Fruit fly (Drosophila melanogaster) whole organism, pupa: ENCODE results near the gene Crg-1.
"Not testable (repeated sequence)": the region's sequence is repeated elsewhere in the genome, so short reads cannot be mapped to it uniquely, and the experiment has no call there.

ENCODE experiments used
- CG10348 ChIP-seq: fragments of 200-800 bp; sonication (Bioruptor generic); IDR thresholded peaks from 2 replicates; pipeline ENCODE4 v1.3.6; 2022; ENCODE audit warnings: missing biosample characterization, missing genetic modification characterization
- CG12605 ChIP-seq: fragments of 200-800 bp; sonication (Bioruptor generic); IDR thresholded peaks from 2 replicates; pipeline ENCODE4 v1.3.6; 2022; ENCODE audit warnings: missing biosample characterization, missing genetic modification characterization
- CG13204 ChIP-seq: fragments of 200-800 bp; sonication (Bioruptor generic); optimal IDR thresholded peaks from 2 replicates; lab custom pipeline; 2018; ENCODE audit warnings: missing biosample characterization, mild to moderate bottlenecking, missing genetic modification characterization, moderate library complexity
- CG14655 ChIP-seq: fragments of 200-800 bp; sonication (Bioruptor generic); optimal IDR thresholded peaks from 3 replicates; lab custom pipeline; 2017; ENCODE audit warnings: mild to moderate bottlenecking, missing biosample characterization, missing genetic modification reagents, missing genetic modification characterization
- CG15710 ChIP-seq: fragments of 200-800 bp; sonication (Bioruptor generic); optimal IDR thresholded peaks from 2 replicates; lab custom pipeline; 2018; ENCODE audit warnings: missing biosample characterization, mild to moderate bottlenecking, missing genetic modification characterization, moderate library complexity
- CG17806 ChIP-seq: fragments of 200-800 bp; sonication (Bioruptor generic); optimal IDR thresholded peaks from 2 replicates; lab custom pipeline; 2018; ENCODE audit warnings: missing biosample characterization, mild to moderate bottlenecking, missing genetic modification characterization, moderate library complexity
- CG32121 ChIP-seq: fragments of 200-800 bp; sonication (Bioruptor generic); IDR thresholded peaks from 2 replicates; pipeline ENCODE4 v1.3.6; 2022; ENCODE audit warnings: missing biosample characterization, missing genetic modification characterization
- CG34367 ChIP-seq: fragments of 200-800 bp; sonication (Bioruptor generic); optimal IDR thresholded peaks from 2 replicates; lab custom pipeline; 2018; ENCODE audit warnings: missing biosample characterization, mild to moderate bottlenecking, missing genetic modification characterization
- CG4496 ChIP-seq: fragments of 200-800 bp; sonication (Bioruptor generic); IDR thresholded peaks from 3 replicates; pipeline ENCODE4 v1.3.6; 2022; ENCODE audit warnings: missing biosample characterization, missing genetic modification characterization
- CG8159 ChIP-seq: fragments of 200-800 bp; sonication (Bioruptor generic); optimal IDR thresholded peaks from 3 replicates; lab custom pipeline; 2018; ENCODE audit warnings: missing biosample characterization, mild to moderate bottlenecking, missing genetic modification characterization, moderate library complexity
- CG8301 ChIP-seq: fragments of 200-800 bp; sonication (Bioruptor generic); optimal IDR thresholded peaks from 2 replicates; lab custom pipeline; 2018; ENCODE audit warnings: missing biosample characterization, mild to moderate bottlenecking, missing genetic modification characterization
- CG9948 ChIP-seq: fragments of 200-800 bp; sonication (Bioruptor generic); optimal IDR thresholded peaks from 2 replicates; lab custom pipeline; 2018; ENCODE audit warnings: missing biosample characterization, mild to moderate bottlenecking, missing genetic modification characterization, moderate library complexity
- D1 ChIP-seq: fragments of 200-800 bp; sonication (Bioruptor generic); optimal IDR thresholded peaks from 2 replicates; lab custom pipeline; 2018; ENCODE audit warnings: missing biosample characterization, mild to moderate bottlenecking, missing genetic modification characterization, moderate library complexity
- EcR ChIP-seq: fragments of 200-800 bp; sonication (Bioruptor generic); optimal IDR thresholded peaks from 3 replicates; lab custom pipeline; 2019; ENCODE audit warnings: missing biosample characterization, missing genetic modification characterization, mild to moderate bottlenecking, moderate library complexity, missing genetic modification reagents
- Ets98B ChIP-seq: fragments of 200-800 bp; sonication (Bioruptor generic); IDR thresholded peaks from 2 replicates; pipeline ENCODE4 v1.3.6; 2022; ENCODE audit warnings: missing biosample characterization, missing genetic modification characterization
- Pif1A ChIP-seq: fragments of 200-800 bp; sonication (Bioruptor generic); optimal IDR thresholded peaks from 3 replicates; lab custom pipeline; 2016; ENCODE audit warnings: missing biosample characterization, missing genetic modification characterization
- Pif1B ChIP-seq: fragments of 200-800 bp; sonication (Bioruptor generic); optimal IDR thresholded peaks from 3 replicates; lab custom pipeline; 2016; ENCODE audit warnings: missing biosample characterization, missing genetic modification characterization
- Snoo ChIP-seq: fragments of 200-800 bp; sonication (Bioruptor generic); optimal IDR thresholded peaks from 3 replicates; lab custom pipeline; 2017; ENCODE audit warnings: missing biosample characterization, mild to moderate bottlenecking, missing genetic modification characterization, inconsistent platforms
- fd96Ca ChIP-seq: fragments of 200-800 bp; sonication (Bioruptor generic); IDR thresholded peaks from 3 replicates; pipeline ENCODE4 v1.3.6; 2022; ENCODE audit warnings: missing biosample characterization, missing genetic modification characterization
- gl ChIP-seq: fragments of 200-800 bp; sonication (Bioruptor generic); optimal IDR thresholded peaks from 2 replicates; lab custom pipeline; 2018; ENCODE audit warnings: missing biosample characterization, mild to moderate bottlenecking, missing genetic modification characterization
- rn ChIP-seq: fragments of 200-800 bp; sonication (Bioruptor generic); IDR thresholded peaks from 2 replicates; pipeline ENCODE4 v1.3.6; 2022; ENCODE audit warnings: missing biosample characterization, missing genetic modification characterization

Crg-1 gene

dm6 chrX:3792923-3793322 lies at the start of gene Crg-1:
Gene Crg-1 (plus strand): TSS chrX:3793223.
- TF ChIP-seq CG14655 (GFP tag; lab: Kevin White, UChicago); CG17806 (tag; lab: Kevin White, UChicago); EcR (GFP tag; lab: Kevin White, UChicago): not testable (repeated sequence)

- no peak for TF ChIP-seq CG12605
- no peak for TF ChIP-seq gl (tag; lab: Kevin White, UChicago)
- TF ChIP-seq D1 (tag; lab: Kevin White, UChicago), result peak; percentile 64
- peak; percentile 52; the same call in 1 of the 2 replicates for TF ChIP-seq CG10348
- TF ChIP-seq Pif1B (GFP tag; lab: Kevin White, UChicago), result peak; percentile 64
- peak; percentile 73 for TF ChIP-seq CG17806 (tag; lab: Kevin White, UChicago)
- no peak for TF ChIP-seq CG32121 (GFP tag; lab: Robert Waterston, UW)
- no peak for TF ChIP-seq Pif1A (GFP tag; lab: Kevin White, UChicago)
- no peak; the same call in 1 of the 2 replicates for TF ChIP-seq Ets98B (GFP tag; lab: Robert Waterston, UW)
- TF ChIP-seq CG14655 (GFP tag; lab: Kevin White, UChicago), result peak; percentile 88
- peak; percentile 31 for TF ChIP-seq CG8301 (tag; lab: Kevin White, UChicago)
- peak; percentile 92 for TF ChIP-seq CG8159
- no peak; the same call in 2 of the 3 replicates for TF ChIP-seq fd96Ca (GFP tag; lab: Robert Waterston, UW)
- TF ChIP-seq Snoo, result peak; percentile 75
- TF ChIP-seq EcR (GFP tag; lab: Kevin White, UChicago), result no peak
- TF ChIP-seq CG34367 (tag; lab: Kevin White, UChicago), result peak; percentile 69
- peak; percentile 55; the same call in 2 of the 3 replicates for TF ChIP-seq CG4496 (GFP tag; lab: Robert Waterston, UW)
- TF ChIP-seq CG15710, result peak; percentile 85
- peak; percentile 35; the same call in 1 of the 2 replicates for TF ChIP-seq rn (GFP tag; lab: Robert Waterston, UW)
- peak; percentile 90 for TF ChIP-seq CG9948 (tag; lab: Kevin White, UChicago)
- no peak for TF ChIP-seq CG13204 (GFP tag; lab: Kevin White, UChicago)
These were observed 49.0 kb upstream of the Crg-1 start for dm6 chrX:3743891-3744491.

- peak; percentile 51; the same call in 2 of the 3 replicates for TF ChIP-seq fd96Ca (GFP tag; lab: Robert Waterston, UW)
- TF ChIP-seq D1 (tag; lab: Kevin White, UChicago), result no peak
- no peak for TF ChIP-seq CG17806 (tag; lab: Kevin White, UChicago)
- peak; percentile 76 for TF ChIP-seq gl (tag; lab: Kevin White, UChicago)
- TF ChIP-seq Ets98B (GFP tag; lab: Robert Waterston, UW), result peak; percentile 33; the same call in 1 of the 2 replicates
- peak; percentile 53 for TF ChIP-seq CG34367 (tag; lab: Kevin White, UChicago)
- TF ChIP-seq CG13204 (GFP tag; lab: Kevin White, UChicago), result peak; percentile 43
- peak; percentile 43; the same call in 1 of the 3 replicates for TF ChIP-seq CG4496 (GFP tag; lab: Robert Waterston, UW)
- peak; percentile 94 for TF ChIP-seq EcR (GFP tag; lab: Kevin White, UChicago)
- peak; percentile 78 for TF ChIP-seq CG12605
- TF ChIP-seq CG8301 (tag; lab: Kevin White, UChicago), result no peak
- TF ChIP-seq CG10348, result no peak
- TF ChIP-seq CG32121 (GFP tag; lab: Robert Waterston, UW), result peak; percentile 69
These were observed 48.3 kb upstream of the Crg-1 start for dm6 chrX:3744492-3745263.

- TF ChIP-seq CG9948 (tag; lab: Kevin White, UChicago) (no peak), CG12605 (no peak), CG32121 (GFP tag; lab: Robert Waterston, UW) (peak; percentile 23; the same call in 1 of the 2 replicates), CG8301 (tag; lab: Kevin White, UChicago) (peak; percentile 14), CG17806 (tag; lab: Kevin White, UChicago) (no peak)
- TF ChIP-seq, all 21 proteins: peak for 2
These were observed 47.8 kb upstream of the Crg-1 start for dm6 chrX:3745264-3745564.

dm6 chrX:3746898-3747297 lies 46.1 kb upstream of the Crg-1 start:
- TF ChIP-seq CG13204 (GFP tag; lab: Kevin White, UChicago) (peak; percentile 74), CG32121 (GFP tag; lab: Robert Waterston, UW) (peak; percentile 41; the same call in 1 of the 2 replicates), CG17806 (tag; lab: Kevin White, UChicago) (no peak), CG4496 (GFP tag; lab: Robert Waterston, UW) (0 out of 3 replicates have a peak, but pooled peaks have one; percentile 6), EcR (GFP tag; lab: Kevin White, UChicago) (peak; percentile 42)
- TF ChIP-seq, all 21 proteins: peak for 4

- peak; percentile 13 for TF ChIP-seq Pif1A (GFP tag; lab: Kevin White, UChicago)
- TF ChIP-seq CG8159, result peak; percentile 54
- TF ChIP-seq CG9948 (tag; lab: Kevin White, UChicago), result peak; percentile 56
- TF ChIP-seq CG12605, result no peak
- TF ChIP-seq EcR (GFP tag; lab: Kevin White, UChicago), result no peak
- peak; percentile 34 for TF ChIP-seq CG17806 (tag; lab: Kevin White, UChicago)
- no peak for TF ChIP-seq fd96Ca (GFP tag; lab: Robert Waterston, UW)
- peak; percentile 28 for TF ChIP-seq CG15710
- peak; percentile 23 for TF ChIP-seq CG34367 (tag; lab: Kevin White, UChicago)
- TF ChIP-seq Snoo, result no peak
- no peak for TF ChIP-seq CG4496 (GFP tag; lab: Robert Waterston, UW)
- TF ChIP-seq CG14655 (GFP tag; lab: Kevin White, UChicago), result peak; percentile 48
These were observed 45.5 kb upstream of the Crg-1 start for dm6 chrX:3747566-3747965.
